Fruit fly (Drosophila melanogaster) whole organism, embryonic: ENCODE results near the gene CG43680.

ENCODE experiments used
- C15 ChIP-seq: fragments of 200-800 bp; sonication (Bioruptor generic); IDR thresholded peaks from 3 replicates; pipeline ENCODE4 v1.3.6; 2022; ENCODE audit warnings: missing biosample characterization, missing genetic modification characterization
- CG10267 ChIP-seq: fragments of 200-800 bp; sonication (Bioruptor generic); optimal IDR thresholded peaks from 2 replicates; lab custom pipeline; 2018; ENCODE audit warnings: missing biosample characterization, mild to moderate bottlenecking, missing genetic modification characterization, moderate library complexity
- CG10462 ChIP-seq: fragments of 200-800 bp; sonication (Bioruptor generic); optimal IDR thresholded peaks from 2 replicates; lab custom pipeline; 2016; ENCODE audit warnings: missing biosample characterization, missing genetic modification characterization
- CG11456 ChIP-seq: fragments of 200-800 bp; sonication (Bioruptor generic); IDR thresholded peaks from 3 replicates; pipeline ENCODE4 v1.3.6; 2022; ENCODE audit warnings: missing biosample characterization, missing genetic modification characterization
- CG14050 ChIP-seq: fragments of 200-800 bp; sonication (Bioruptor generic); IDR thresholded peaks from 3 replicates; pipeline ENCODE4 v1.3.6; 2022; ENCODE audit warnings: missing biosample characterization, missing genetic modification characterization
- CG17359 ChIP-seq: fragments of 200-800 bp; sonication (Bioruptor generic); optimal IDR thresholded peaks from 3 replicates; lab custom pipeline; 2018; ENCODE audit warnings: missing biosample characterization, mild to moderate bottlenecking, missing genetic modification characterization, moderate library complexity
- CG2116 ChIP-seq: fragments of 200-800 bp; sonication (Bioruptor generic); optimal IDR thresholded peaks from 3 replicates; lab custom pipeline; 2018; ENCODE audit warnings: missing biosample characterization, mild to moderate bottlenecking, missing genetic modification characterization
- CG2129 ChIP-seq: fragments of 200-800 bp; sonication (Bioruptor generic); IDR thresholded peaks from 2 replicates; pipeline ENCODE4 v1.3.6; 2022; ENCODE audit warnings: missing biosample characterization, missing genetic modification characterization; ENCODE audit not compliant: partially characterized antibody
- CG3838 ChIP-seq: fragments of 200-800 bp; sonication (Bioruptor generic); optimal IDR thresholded peaks from 3 replicates; lab custom pipeline; 2016; ENCODE audit warnings: missing biosample characterization, missing genetic modification characterization
- CG3847 ChIP-seq: fragments of 200-800 bp; sonication (Bioruptor generic); IDR thresholded peaks from 2 replicates; pipeline ENCODE4 v1.3.6; 2022; ENCODE audit warnings: missing biosample characterization, missing genetic modification characterization
- CG5180 ChIP-seq: fragments of 200-800 bp; sonication (Bioruptor generic); optimal IDR thresholded peaks from 3 replicates; lab custom pipeline; 2017; ENCODE audit warnings: missing biosample characterization, missing genetic modification characterization, mild to moderate bottlenecking, moderate library complexity, missing genetic modification reagents
- CG5953 ChIP-seq: fragments of 200-800 bp; sonication (Bioruptor generic); IDR thresholded peaks from 2 replicates; pipeline ENCODE4 v1.3.6; 2022; ENCODE audit warnings: missing biosample characterization, missing genetic modification characterization
- CG8924 ChIP-seq: fragments of 200-800 bp; optimal IDR thresholded peaks from 3 replicates; lab custom pipeline; 2019; ENCODE audit warnings: missing biosample characterization, mild to moderate bottlenecking, missing genetic modification characterization, moderate library complexity
- CG9609 ChIP-seq: fragments of 200-800 bp; sonication (Bioruptor generic); optimal IDR thresholded peaks from 3 replicates; lab custom pipeline; 2016; ENCODE audit warnings: missing biosample characterization, missing genetic modification characterization
- CG9797 ChIP-seq: fragments of 200-800 bp; sonication (Bioruptor generic); optimal IDR thresholded peaks from 3 replicates; lab custom pipeline; 2018; ENCODE audit warnings: missing biosample characterization, mild to moderate bottlenecking, missing genetic modification characterization
- Chrac-16 ChIP-seq: fragments of 200-800 bp; sonication (Bioruptor generic); optimal IDR thresholded peaks from 3 replicates; lab custom pipeline; 2016; ENCODE audit warnings: missing biosample characterization, missing genetic modification characterization
- Dref ChIP-seq: fragments of 200-800 bp; sonication (Bioruptor generic); IDR thresholded peaks from 2 replicates; pipeline ENCODE4 v1.3.6; 2022; ENCODE audit warnings: missing biosample characterization, missing genetic modification characterization
- HLH4C ChIP-seq: fragments of 200-800 bp; sonication (Bioruptor generic); IDR thresholded peaks from 3 replicates; pipeline ENCODE4 v1.3.6; 2022; ENCODE audit warnings: missing biosample characterization, missing genetic modification characterization; ENCODE audit not compliant: partially characterized antibody
- HLH54F ChIP-seq: fragments of 200-800 bp; sonication (Bioruptor generic); optimal IDR thresholded peaks from 3 replicates; lab custom pipeline; 2016; ENCODE audit warnings: missing biosample characterization, missing genetic modification characterization
- Mrtf ChIP-seq: fragments of 200-800 bp; sonication (Bioruptor generic); IDR thresholded peaks from 3 replicates; pipeline ENCODE4 v1.3.6; 2022; ENCODE audit warnings: missing biosample characterization, missing genetic modification characterization
- Oli ChIP-seq: fragments of 200-800 bp; sonication (Bioruptor generic); optimal IDR thresholded peaks from 2 replicates; lab custom pipeline; 2018; ENCODE audit warnings: missing biosample characterization, mild to moderate bottlenecking, missing genetic modification characterization, moderate library complexity
- PHDP ChIP-seq: fragments of 200-800 bp; sonication (Bioruptor generic); optimal IDR thresholded peaks from 3 replicates; lab custom pipeline; 2018; ENCODE audit warnings: missing biosample characterization, mild to moderate bottlenecking, missing genetic modification characterization, moderate library complexity
- Rfx ChIP-seq: fragments of 200-800 bp; sonication (Bioruptor generic); IDR thresholded peaks from 2 replicates; pipeline ENCODE4 v1.3.6; 2022; ENCODE audit warnings: missing biosample characterization, missing genetic modification characterization
- Scr ChIP-seq: fragments of 200-800 bp; sonication (Bioruptor generic); IDR thresholded peaks from 2 replicates; pipeline ENCODE4 v1.3.6; 2022; ENCODE audit warnings: missing biosample characterization, missing genetic modification characterization; ENCODE audit not compliant: partially characterized antibody
- Side ChIP-seq: fragments of 200-800 bp; sonication (Bioruptor generic); optimal IDR thresholded peaks from 2 replicates; lab custom pipeline; 2016; ENCODE audit warnings: missing biosample characterization, missing genetic modification characterization
- Sin3A ChIP-seq: fragments of >200 bp; optimal IDR thresholded peaks from 2 replicates; lab custom pipeline; 2018
- Six4 ChIP-seq: fragments of 200-800 bp; sonication (Bioruptor generic); optimal IDR thresholded peaks from 2 replicates; lab custom pipeline; 2016; ENCODE audit warnings: missing biosample characterization, missing genetic modification characterization
- ash1 ChIP-seq: fragments of 200-800 bp; sonication (Bioruptor generic); optimal IDR thresholded peaks from 2 replicates; lab custom pipeline; 2018; ENCODE audit warnings: missing biosample characterization, mild to moderate bottlenecking, missing genetic modification characterization
- cg ChIP-seq: fragments of 200-800 bp; sonication (Bioruptor generic); optimal IDR thresholded peaks from 3 replicates; lab custom pipeline; 2019; ENCODE audit warnings: missing biosample characterization, mild to moderate bottlenecking, missing genetic modification characterization, moderate library complexity
- dati ChIP-seq: fragments of 200-800 bp; sonication (Bioruptor generic); IDR thresholded peaks from 2 replicates; pipeline ENCODE4 v1.3.6; 2022; ENCODE audit warnings: missing biosample characterization, missing genetic modification characterization
- fd102C ChIP-seq: fragments of 200-800 bp; sonication (Bioruptor generic); optimal IDR thresholded peaks from 2 replicates; lab custom pipeline; 2018; ENCODE audit warnings: missing biosample characterization, mild to moderate bottlenecking, missing genetic modification characterization, moderate library complexity
- gsb ChIP-seq: fragments of 200-800 bp; sonication (Bioruptor generic); IDR thresholded peaks from 2 replicates; pipeline ENCODE4 v1.3.6; 2022; ENCODE audit warnings: missing biosample characterization, missing genetic modification characterization
- jumu ChIP-seq: fragments of 200-800 bp; sonication (Bioruptor generic); optimal IDR thresholded peaks from 3 replicates; lab custom pipeline; 2016; ENCODE audit warnings: missing biosample characterization, missing genetic modification characterization
- lilli ChIP-seq: fragments of 200-800 bp; sonication (Bioruptor generic); optimal IDR thresholded peaks from 3 replicates; lab custom pipeline; 2016; ENCODE audit warnings: missing biosample characterization, missing genetic modification characterization
- peb ChIP-seq: fragments of 200-800 bp; sonication (Bioruptor generic); IDR thresholded peaks from 2 replicates; pipeline ENCODE4 v1.3.6; 2022; ENCODE audit warnings: missing biosample characterization, missing genetic modification characterization
- pfk ChIP-seq: fragments of 200-800 bp; sonication (Bioruptor generic); optimal IDR thresholded peaks from 2 replicates; lab custom pipeline; 2018; ENCODE audit warnings: missing biosample characterization, mild to moderate bottlenecking, missing genetic modification characterization, moderate library complexity
- ranshi ChIP-seq: fragments of 200-800 bp; sonication (Bioruptor generic); IDR thresholded peaks from 2 replicates; pipeline ENCODE4 v1.3.6; 2022; ENCODE audit warnings: missing biosample characterization, missing genetic modification characterization
- row ChIP-seq: fragments of 200-800 bp; sonication (Bioruptor generic); IDR thresholded peaks from 3 replicates; pipeline ENCODE4 v1.3.6; 2022; ENCODE audit warnings: missing biosample characterization, missing genetic modification characterization
- sc ChIP-seq, 3 experiments: fragments of >200 bp in 2 of 3; fragments of 200-800 bp in 1 of 3; sonication (Bioruptor generic) in 1 of 3; optimal IDR thresholded peaks; 2 replicates in 2 of 3; 3 replicates in 1 of 3; lab custom pipeline; 2017; ENCODE audit warnings: mild to moderate bottlenecking in 1 of 3, missing biosample characterization in 1 of 3, missing genetic modification characterization in 1 of 3, missing genetic modification reagents in 1 of 3
- sisA ChIP-seq: fragments of 200-800 bp; sonication (Bioruptor generic); IDR thresholded peaks from 2 replicates; pipeline ENCODE4 v1.3.6; 2022; ENCODE audit warnings: missing biosample characterization, missing genetic modification characterization
- sna ChIP-seq: fragments of 200-800 bp; sonication (Bioruptor generic); IDR thresholded peaks from 2 replicates; pipeline ENCODE4 v1.3.6; 2022; ENCODE audit warnings: missing biosample characterization, missing genetic modification characterization; ENCODE audit not compliant: partially characterized antibody
- so ChIP-seq: fragments of 200-800 bp; sonication (Bioruptor generic); IDR thresholded peaks from 3 replicates; pipeline ENCODE4 v1.3.6; 2022; ENCODE audit warnings: missing biosample characterization, missing genetic modification characterization
- stwl ChIP-seq: fragments of 200-800 bp; sonication (Bioruptor generic); optimal IDR thresholded peaks from 3 replicates; lab custom pipeline; 2018; ENCODE audit warnings: missing biosample characterization, mild to moderate bottlenecking, missing genetic modification characterization, moderate library complexity
- tio ChIP-seq: fragments of 200-800 bp; sonication (Bioruptor generic); optimal IDR thresholded peaks from 2 replicates; lab custom pipeline; 2017; ENCODE audit warnings: missing biosample characterization, missing genetic modification characterization, inconsistent platforms
- tna ChIP-seq: fragments of 200-800 bp; sonication (Bioruptor generic); IDR thresholded peaks from 2 replicates; pipeline ENCODE4 v1.3.6; 2022; ENCODE audit warnings: missing biosample characterization, missing genetic modification characterization; ENCODE audit not compliant: partially characterized antibody
- ttk ChIP-seq: fragments of 200-800 bp; sonication (Bioruptor generic); IDR thresholded peaks from 2 replicates; pipeline ENCODE4 v2.1.2; 2022; ENCODE audit warnings: missing biosample characterization, missing genetic modification characterization
- tup ChIP-seq: fragments of 200-800 bp; sonication (Bioruptor generic); optimal IDR thresholded peaks from 2 replicates; lab custom pipeline; 2016; ENCODE audit warnings: missing biosample characterization, mild to moderate bottlenecking, missing genetic modification characterization, moderate library complexity
- twi ChIP-seq: fragments of 200-800 bp; optimal IDR thresholded peaks from 2 replicates; lab custom pipeline; 2019; ENCODE audit warnings: missing biosample characterization, mild to moderate bottlenecking, missing genetic modification characterization, moderate library complexity
- vfl ChIP-seq: fragments of 200-800 bp; sonication (Bioruptor generic); optimal IDR thresholded peaks from 2 replicates; lab custom pipeline; 2016; ENCODE audit warnings: missing biosample characterization, missing genetic modification characterization

Gene CG43680

DNA sequence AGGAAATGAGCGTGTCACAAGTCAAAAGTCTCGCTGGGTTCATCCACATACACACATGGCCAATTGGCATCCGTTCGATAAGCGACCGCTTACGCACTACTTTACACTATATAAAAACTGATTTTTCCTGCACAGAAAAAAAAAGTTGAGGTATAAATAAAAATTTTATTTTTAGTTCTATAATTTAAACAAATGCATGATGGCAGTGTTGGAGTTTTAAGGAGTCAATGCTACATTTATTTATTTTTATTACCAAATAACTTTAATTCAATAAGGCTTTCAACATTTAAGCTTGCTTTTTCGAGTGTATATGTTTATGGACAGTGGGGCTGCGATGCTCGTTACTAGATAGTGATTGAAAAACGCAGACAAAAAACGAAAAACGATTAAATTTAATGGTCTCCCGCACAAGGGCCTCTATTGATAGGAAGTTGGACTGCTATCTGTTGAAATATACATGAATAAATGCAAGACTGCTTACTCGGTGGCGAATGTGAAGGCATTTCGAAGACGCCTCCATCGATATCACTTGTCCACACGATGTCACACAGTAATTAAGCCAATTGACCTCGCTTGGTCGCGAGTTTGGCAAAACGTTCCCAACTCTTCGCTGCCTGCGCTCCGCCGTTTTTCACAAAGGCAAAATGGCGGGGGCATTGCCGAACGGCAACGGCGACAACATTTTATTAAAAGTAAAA, 41.4 kb downstream of the CG43680 start (continued):
- no peak for TF ChIP-seq Scr
- TF ChIP-seq sc (optimal IDR thresholded peaks at IDR 0.05; lab: Kevin White, UChicago): no peak
- TF ChIP-seq sc (GFP tag; optimal IDR thresholded peaks at IDR 0.05; lab: Kevin White, UChicago): peak; percentile 20
- TF ChIP-seq Mrtf (GFP tag; lab: Robert Waterston, UW): no peak
- TF ChIP-seq dati (GFP tag; lab: Robert Waterston, UW): no peak
- 0 out of 2 replicates have a peak, but pooled peaks have one; percentile 50 for TF ChIP-seq CG5953 (GFP tag; lab: Robert Waterston, UW)
- TF ChIP-seq CG8924: peak; percentile 89
- TF ChIP-seq peb: 0 out of 2 replicates have a peak, but pooled peaks have one; percentile 49
- TF ChIP-seq pfk (GFP tag; lab: Kevin White, UChicago): no peak
- TF ChIP-seq CG9797: no peak
- TF ChIP-seq Sin3A: no peak
- TF ChIP-seq Dref: no peak
- TF ChIP-seq CG14050 (GFP tag; lab: Robert Waterston, UW): peak; percentile 43; the same call in 1 of the 3 replicates
- no peak for TF ChIP-seq sna (GFP tag; lab: Robert Waterston, UW)
- TF ChIP-seq jumu: peak; percentile 15
- peak; percentile 50; the same call in 1 of the 2 replicates for TF ChIP-seq CG3847 (GFP tag; lab: Robert Waterston, UW)
- TF ChIP-seq tup (GFP tag; lab: Kevin White, UChicago): no peak
- TF ChIP-seq vfl (GFP tag; lab: Kevin White, UChicago): peak; percentile 9
- TF ChIP-seq twi (tag; lab: Kevin White, UChicago): peak; percentile 61
- TF ChIP-seq CG2116: peak; percentile 18
- TF ChIP-seq gsb (GFP tag; lab: Robert Waterston, UW): peak; percentile 29; the same call in 1 of the 2 replicates
- peak; percentile 80 for TF ChIP-seq ranshi
- TF ChIP-seq C15 (GFP tag; lab: Robert Waterston, UW): no peak
- peak; percentile 63 for TF ChIP-seq ttk (GFP tag; lab: Robert Waterston, UW)
- TF ChIP-seq CG10462 (GFP tag; lab: Kevin White, UChicago): no peak
- TF ChIP-seq row (GFP tag; lab: Robert Waterston, UW): peak; percentile 83
- peak; percentile 50 for TF ChIP-seq lilli (GFP tag; lab: Kevin White, UChicago)
- peak; percentile 6 for TF ChIP-seq CG9609 (GFP tag; lab: Kevin White, UChicago)
- TF ChIP-seq cg: no peak
- peak; percentile 81 for TF ChIP-seq Oli (tag; lab: Kevin White, UChicago)
- peak; percentile 69; the same call in 1 of the 3 replicates for TF ChIP-seq so (GFP tag; lab: Robert Waterston, UW)
- TF ChIP-seq tna (GFP tag; lab: Robert Waterston, UW): no peak
- TF ChIP-seq Rfx (GFP tag; lab: Robert Waterston, UW): peak; percentile 75
- TF ChIP-seq Chrac-16 (GFP tag; lab: Kevin White, UChicago): peak; percentile 47
- TF ChIP-seq HLH54F: no peak
- TF ChIP-seq tio (GFP tag; lab: Kevin White, UChicago): peak; percentile 48
- peak; percentile 36 for TF ChIP-seq CG3838 (GFP tag; lab: Kevin White, UChicago)
- peak; percentile 66 for TF ChIP-seq Six4
- peak; percentile 83 for TF ChIP-seq CG10267 (tag; lab: Kevin White, UChicago)
- peak; percentile 42 for TF ChIP-seq fd102C (GFP tag; lab: Kevin White, UChicago)
- peak; percentile 23 for TF ChIP-seq Side (GFP tag; lab: Kevin White, UChicago)
- TF ChIP-seq ash1 (GFP tag; lab: Kevin White, UChicago): no peak
- 0 out of 3 replicates have a peak, but pooled peaks have one; percentile 18 for TF ChIP-seq CG11456 (GFP tag; lab: Robert Waterston, UW)
- peak; percentile 55 for TF ChIP-seq CG5180
- peak; percentile 85 for TF ChIP-seq CG17359 (tag; lab: Kevin White, UChicago)
- TF ChIP-seq CG2129 (GFP tag; lab: Robert Waterston, UW): no peak
- peak; percentile 80 for TF ChIP-seq sisA (GFP tag; lab: Robert Waterston, UW)
- no peak for TF ChIP-seq HLH4C (GFP tag; lab: Robert Waterston, UW)
- TF ChIP-seq stwl (tag; lab: Kevin White, UChicago): no peak
- TF ChIP-seq PHDP: peak; percentile 82
